Worm (Caenorhabditis elegans) whole organism, L1 larva: ENCODE results near the gene ddp-1.

Experiments
- Y116A8C.19 ChIP-seq: sonication (generic microtip); optimal IDR thresholded peaks from 2 replicates; lab custom pipeline; 2016; ENCODE audit warnings: missing compliant biosample characterization, missing genetic modification characterization, borderline replicate concordance
- aha-1 ChIP-seq: fragments of 150-350 bp; optimal IDR thresholded peaks from 2 replicates; lab custom pipeline; 2014; ENCODE audit warnings: missing biosample characterization, missing genetic modification characterization
- alr-1 ChIP-seq: fragments of 200-800 bp; sonication (Bioruptor generic); optimal IDR thresholded peaks from 2 replicates; lab custom pipeline; 2018; ENCODE audit warnings: borderline replicate concordance, mild to moderate bottlenecking, missing genetic modification characterization, missing compliant biosample characterization
- aly-2 ChIP-seq: fragments of 150-350 bp; optimal IDR thresholded peaks from 2 replicates; lab custom pipeline; 2014; ENCODE audit warnings: missing biosample characterization, missing genetic modification characterization
- ceh-88 ChIP-seq: fragments of 200-800 bp; sonication (Bioruptor generic); IDR thresholded peaks from 2 replicates; pipeline ENCODE4 v1.3.6; 2022; ENCODE audit warnings: missing genetic modification characterization, missing compliant biosample characterization
- ceh-90 ChIP-seq: sonication (generic microtip); optimal IDR thresholded peaks from 2 replicates; lab custom pipeline; 2016; ENCODE audit warnings: missing genetic modification characterization, missing compliant biosample characterization
- efl-1 ChIP-seq, 4 experiments: fragments of 150-350 bp; optimal IDR thresholded peaks in 3 of 4; peaks in 1 of 4; 1 replicate in 1 of 4; 2 replicates in 3 of 4; lab custom pipeline; 2014; ENCODE audit warnings: missing biosample characterization in 2 of 4, missing genetic modification characterization in 2 of 4, missing genetic modification reagents in 2 of 4
- efl-3 ChIP-seq: fragments of 200-800 bp; sonication (Bioruptor generic); optimal IDR thresholded peaks from 2 replicates; lab custom pipeline; 2018; ENCODE audit warnings: mild to moderate bottlenecking, missing genetic modification characterization, missing compliant biosample characterization
- egl-27 ChIP-seq, 2 experiments: fragments of 150-350 bp in 1 of 2; sonication (generic microtip); optimal IDR thresholded peaks; 3 replicates each; lab custom pipeline; 2017 to 2018; ENCODE audit warnings: missing biosample characterization in 2 of 2, missing genetic modification characterization in 2 of 2, missing genetic modification reagents in 2 of 2
- elt-2 ChIP-seq: sonication (generic microtip); optimal IDR thresholded peaks from 2 replicates; lab custom pipeline; 2016; ENCODE audit warnings: missing genetic modification characterization, mild to moderate bottlenecking, inconsistent platforms, missing compliant biosample characterization, missing genetic modification reagents
- fkh-10 ChIP-seq: sonication (generic microtip); optimal IDR thresholded peaks from 2 replicates; lab custom pipeline; 2017; ENCODE audit warnings: missing biosample characterization, missing genetic modification reagents, missing genetic modification characterization
- fkh-4 ChIP-seq: sonication (generic microtip); optimal IDR thresholded peaks from 2 replicates; lab custom pipeline; 2016; ENCODE audit warnings: missing compliant biosample characterization, missing genetic modification characterization, borderline replicate concordance
- grh-1 ChIP-seq: fragments of 200-800 bp; sonication (Bioruptor generic); IDR thresholded peaks from 2 replicates; pipeline ENCODE4 v1.3.6; 2022; ENCODE audit warnings: missing genetic modification reagents, missing genetic modification characterization, missing compliant biosample characterization
- hlh-17 ChIP-seq: fragments of 200-800 bp; sonication (Bioruptor generic); optimal IDR thresholded peaks from 2 replicates; lab custom pipeline; 2018; ENCODE audit warnings: missing genetic modification characterization, mild to moderate bottlenecking, missing compliant biosample characterization, moderate library complexity, borderline replicate concordance
- isw-1 ChIP-seq: fragments of 200-800 bp; sonication (Bioruptor generic); IDR thresholded peaks from 2 replicates; pipeline ENCODE4 v1.3.6; 2022; ENCODE audit warnings: missing genetic modification characterization, missing compliant biosample characterization
- jun-1 ChIP-seq: fragments of 150-350 bp; optimal IDR thresholded peaks from 2 replicates; lab custom pipeline; 2014; ENCODE audit warnings: missing biosample characterization, missing genetic modification reagents, missing genetic modification characterization
- lin-13 ChIP-seq: fragments of 150-350 bp; optimal IDR thresholded peaks from 2 replicates; lab custom pipeline; 2014; ENCODE audit warnings: missing biosample characterization, missing genetic modification reagents, missing genetic modification characterization
- lin-14 ChIP-seq: fragments of 200-800 bp; sonication (Bioruptor generic); optimal IDR thresholded peaks from 2 replicates; lab custom pipeline; 2018; ENCODE audit warnings: mild to moderate bottlenecking, missing genetic modification characterization, moderate library complexity, missing compliant biosample characterization
- lin-35 ChIP-seq, 2 experiments: fragments of 150-350 bp; optimal IDR thresholded peaks; 2 replicates each; lab custom pipeline; 2014; ENCODE audit warnings: missing biosample characterization in 2 of 2, missing genetic modification characterization in 2 of 2, missing genetic modification reagents in 2 of 2
- lir-3 ChIP-seq: sonication (generic microtip); optimal IDR thresholded peaks from 2 replicates; lab custom pipeline; 2016; ENCODE audit warnings: mild to moderate bottlenecking, missing genetic modification characterization, moderate library complexity, missing compliant biosample characterization; ENCODE audit not compliant: poor library complexity
- lsy-2 ChIP-seq, 2 experiments: fragments of 150-350 bp; optimal IDR thresholded peaks; 2 replicates each; lab custom pipeline; 2014; ENCODE audit warnings: missing biosample characterization in 2 of 2, missing genetic modification characterization in 2 of 2
- mef-2 ChIP-seq: fragments of 150-350 bp; optimal IDR thresholded peaks from 2 replicates; lab custom pipeline; 2014; ENCODE audit warnings: missing biosample characterization, missing genetic modification characterization
- mep-1 ChIP-seq: fragments of 150-350 bp; optimal IDR thresholded peaks from 2 replicates; lab custom pipeline; 2014; ENCODE audit warnings: missing biosample characterization, missing genetic modification characterization
- nhr-11 ChIP-seq: fragments of 150-350 bp; optimal IDR thresholded peaks from 2 replicates; lab custom pipeline; 2014; ENCODE audit warnings: missing biosample characterization, missing genetic modification characterization
- nhr-19 ChIP-seq: fragments of 200-800 bp; sonication (Bioruptor generic); conservative IDR thresholded peaks from 2 replicates; pipeline ENCODE4 v1.3.6; 2022; ENCODE audit warnings: missing genetic modification characterization, missing compliant biosample characterization
- nhr-20 ChIP-seq: sonication (generic microtip); optimal IDR thresholded peaks from 2 replicates; lab custom pipeline; 2016; ENCODE audit warnings: mild to moderate bottlenecking, missing genetic modification characterization, missing compliant biosample characterization
- nhr-237 ChIP-seq: fragments of 150-350 bp; optimal IDR thresholded peaks from 2 replicates; lab custom pipeline; 2014; ENCODE audit warnings: missing biosample characterization, missing genetic modification characterization
- nhr-71 ChIP-seq: sonication (generic microtip); optimal IDR thresholded peaks from 2 replicates; lab custom pipeline; 2016; ENCODE audit warnings: mild to moderate bottlenecking, missing genetic modification characterization, moderate library complexity, missing compliant biosample characterization
- nhr-85 ChIP-seq: sonication (generic microtip); peaks from one replicate; lab custom pipeline; 2016; ENCODE audit warnings: missing genetic modification characterization, inconsistent platforms, missing compliant biosample characterization
- rnt-1 ChIP-seq: sonication (generic microtip); optimal IDR thresholded peaks from 2 replicates; lab custom pipeline; 2016; ENCODE audit warnings: mild to moderate bottlenecking, missing genetic modification characterization, moderate library complexity, missing compliant biosample characterization
- snpc-4 ChIP-seq: fragments of 150-350 bp; optimal IDR thresholded peaks from 2 replicates; lab custom pipeline; 2014; ENCODE audit warnings: missing biosample characterization, missing genetic modification characterization
- snu-23 ChIP-seq: sonication (generic microtip); optimal IDR thresholded peaks from 2 replicates; lab custom pipeline; 2016; ENCODE audit warnings: missing genetic modification characterization, missing compliant biosample characterization
- sptf-1 ChIP-seq: fragments of 150-350 bp; optimal IDR thresholded peaks from 2 replicates; lab custom pipeline; 2014; ENCODE audit warnings: missing biosample characterization, missing genetic modification characterization
- tbx-2 ChIP-seq: sonication (generic microtip); optimal IDR thresholded peaks from 2 replicates; lab custom pipeline; 2016; ENCODE audit warnings: missing genetic modification characterization, missing compliant biosample characterization
- tlp-1 ChIP-seq: fragments of 150-350 bp; optimal IDR thresholded peaks from 2 replicates; lab custom pipeline; 2014; ENCODE audit warnings: missing biosample characterization, missing genetic modification characterization
- unc-130 ChIP-seq: fragments of 150-350 bp; optimal IDR thresholded peaks from 2 replicates; lab custom pipeline; 2017; ENCODE audit warnings: missing biosample characterization, missing genetic modification characterization, inconsistent platforms
- unc-86 ChIP-seq: sonication (generic microtip); optimal IDR thresholded peaks from 2 replicates; lab custom pipeline; 2016; ENCODE audit warnings: missing genetic modification characterization, missing compliant biosample characterization
- xbp-1 ChIP-seq: sonication (generic microtip); optimal IDR thresholded peaks from 2 replicates; lab custom pipeline; 2016; ENCODE audit warnings: missing genetic modification characterization, missing compliant biosample characterization
- zip-4 ChIP-seq: fragments of 200-800 bp; sonication (Bioruptor generic); optimal IDR thresholded peaks from 2 replicates; lab custom pipeline; 2018; ENCODE audit warnings: mild to moderate bottlenecking, missing genetic modification characterization, moderate library complexity, missing compliant biosample characterization
- ztf-4 ChIP-seq: fragments of 150-350 bp; optimal IDR thresholded peaks from 2 replicates; lab custom pipeline; 2014; ENCODE audit warnings: missing biosample characterization, missing genetic modification characterization

The ddp-1 gene

ce11 chrIII:1824264-1824922 lies 35.3 kb upstream of the ddp-1 start, which contains the start of the genes pvf-1 and Y39A3CL.7 (continued):
- TF ChIP-seq lin-13 (GFP tag; lab: Kevin White, UChicago) (no peak), aha-1 (tag; lab: Kevin White, UChicago) (no peak), isw-1 (GFP tag; lab: Robert Waterston, UW) (no peak), jun-1 (tag; lab: Kevin White, UChicago) (no peak), aly-2 (tag; lab: Kevin White, UChicago) (no peak), sptf-1 (tag; lab: Kevin White, UChicago) (no peak), elt-2 (tag; lab: Kevin White, UChicago) (no peak), fkh-10 (GFP tag; lab: Kevin White, UChicago) (no peak), egl-27 (tag; optimal IDR thresholded peaks at IDR 0.05; lab: Kevin White, UChicago) (no peak), nhr-20 (tag; lab: Kevin White, UChicago) (peak; percentile 34), efl-1 (optimal IDR thresholded peaks at IDR 0.05; lab: Kevin White, UChicago) (peak; percentile 26 to 57), efl-1 (GFP tag; optimal IDR thresholded peaks at IDR 0.05 in 1 of 2; lab: Kevin White, UChicago) (peak; percentile 44 to 95), grh-1 (GFP tag; lab: Robert Waterston, UW) (no peak), Y116A8C.19 (tag; lab: Kevin White, UChicago) (no peak), snpc-4 (tag; lab: Kevin White, UChicago) (no peak), mep-1 (peak; percentile 33), nhr-237 (tag; lab: Kevin White, UChicago) (no peak), zip-4 (GFP tag; lab: Kevin White, UChicago) (no peak), unc-130 (tag; lab: Kevin White, UChicago) (peak; percentile 62), snu-23 (GFP tag; lab: Kevin White, UChicago) (peak; percentile 62), hlh-17 (GFP tag; lab: Kevin White, UChicago) (no peak), nhr-19 (0 out of 2 replicates have a peak, but pooled peaks have one; percentile 33), ceh-90 (tag; lab: Kevin White, UChicago) (no peak), nhr-11 (tag; lab: Kevin White, UChicago) (no peak), tlp-1 (tag; lab: Kevin White, UChicago) (no peak), alr-1 (tag; lab: Kevin White, UChicago) (no peak), efl-3 (GFP tag; lab: Kevin White, UChicago) (no peak), lir-3 (no peak), ztf-4 (tag; lab: Kevin White, UChicago) (no peak), unc-86 (tag; lab: Kevin White, UChicago) (peak; percentile 25), lin-35 (GFP tag; optimal IDR thresholded peaks at IDR 0.05; lab: Kevin White, UChicago) (peak; percentile 0 to 47), rnt-1 (tag; lab: Kevin White, UChicago) (no peak), mef-2 (tag; lab: Kevin White, UChicago) (no peak), lin-14 (no peak), tbx-2 (peak; percentile 34), ceh-88 (GFP tag; lab: Robert Waterston, UW) (no peak), lsy-2 (tag; optimal IDR thresholded peaks at IDR 0.05; lab: Kevin White, UChicago) (peak; percentile 49 to 60)

ce11 chrIII:1831104-1831503 lies 28.6 kb upstream of the ddp-1 start:
- TF ChIP-seq nhr-85 (no peak), xbp-1 (tag; lab: Kevin White, UChicago) (no peak), nhr-237 (tag; lab: Kevin White, UChicago) (no peak), grh-1 (GFP tag; lab: Robert Waterston, UW) (no peak), fkh-4 (no peak), nhr-71 (tag; lab: Kevin White, UChicago) (no peak), lin-14 (no peak), ceh-88 (GFP tag; lab: Robert Waterston, UW) (no peak)
